Worm (Caenorhabditis elegans): Measurements from ENCODE around the gene zhit-3.

ce11 chrV:10224619-10225018 is 12.7 kb upstream of the zhit-3 start:
- TF ChIP-seq tbx-11 (GFP tag; IDR thresholded peaks at IDR 0.05) (no peak), hmbx-1 (tag; optimal IDR thresholded peaks at IDR 0.05) (no peak), ama-1 (optimal IDR thresholded peaks at IDR 0.05) (no peak), hnd-1 (tag; optimal IDR thresholded peaks at IDR 0.05) (no peak)
